Worm (Caenorhabditis elegans) whole organism, L1 larva: ENCODE results near the gene W07G4.5.
A peak's percentile ranks its signal among the peaks of the same experiment; 100 is the strongest.

ENCODE experiments used
- C04F5.9 ChIP-seq: sonication (generic microtip); optimal IDR thresholded peaks from 2 replicates; lab custom pipeline; 2016; ENCODE audit warnings: missing genetic modification characterization, missing compliant biosample characterization
- ceh-8 ChIP-seq: fragments of 200-800 bp; sonication (Bioruptor generic); optimal IDR thresholded peaks from 2 replicates; lab custom pipeline; 2018; ENCODE audit warnings: mild to moderate bottlenecking, missing genetic modification characterization, moderate library complexity, missing compliant biosample characterization
- ceh-82 ChIP-seq, 3 experiments: fragments of 150-350 bp in 1 of 3; sonication (generic microtip) in 2 of 3; optimal IDR thresholded peaks; 2 replicates each; lab custom pipeline; 2014 to 2017; ENCODE audit warnings: missing biosample characterization in 3 of 3, missing genetic modification characterization in 3 of 3
- ceh-90 ChIP-seq: sonication (generic microtip); optimal IDR thresholded peaks from 2 replicates; lab custom pipeline; 2016; ENCODE audit warnings: missing genetic modification characterization, missing compliant biosample characterization
- ces-1 ChIP-seq: fragments of 150-350 bp; optimal IDR thresholded peaks from 2 replicates; lab custom pipeline; 2014; ENCODE audit warnings: missing biosample characterization, missing genetic modification reagents, missing genetic modification characterization
- dpl-1 ChIP-seq, 3 experiments: fragments of 150-350 bp in 2 of 3; sonication (generic microtip) in 1 of 3; optimal IDR thresholded peaks; 2 replicates each; lab custom pipeline; 2014 to 2017; ENCODE audit warnings: missing biosample characterization in 3 of 3, missing genetic modification characterization in 3 of 3, missing genetic modification reagents in 3 of 3
- dsc-1 ChIP-seq: sonication (generic microtip); optimal IDR thresholded peaks from 2 replicates; lab custom pipeline; 2016; ENCODE audit warnings: mild to moderate bottlenecking, missing genetic modification characterization, missing compliant biosample characterization
- efl-1 ChIP-seq, 4 experiments: fragments of 150-350 bp; optimal IDR thresholded peaks in 3 of 4; peaks in 1 of 4; 1 replicate in 1 of 4; 2 replicates in 3 of 4; lab custom pipeline; 2014; ENCODE audit warnings: missing biosample characterization in 2 of 4, missing genetic modification characterization in 2 of 4, missing genetic modification reagents in 2 of 4
- egl-13 ChIP-seq: sonication (generic microtip); optimal IDR thresholded peaks from 2 replicates; lab custom pipeline; 2016; ENCODE audit warnings: missing genotype, missing genetic modification reagents, missing genetic modification characterization, missing compliant biosample characterization
- fkh-4 ChIP-seq: sonication (generic microtip); optimal IDR thresholded peaks from 2 replicates; lab custom pipeline; 2016; ENCODE audit warnings: missing compliant biosample characterization, missing genetic modification characterization, borderline replicate concordance
- hpl-2 ChIP-seq: fragments of 150-350 bp; optimal IDR thresholded peaks from 2 replicates; lab custom pipeline; 2014; ENCODE audit warnings: missing biosample characterization, missing genetic modification reagents, missing genetic modification characterization
- irx-1 ChIP-seq: sonication (generic microtip); optimal IDR thresholded peaks from 2 replicates; lab custom pipeline; 2016; ENCODE audit warnings: missing genetic modification characterization, missing compliant biosample characterization
- lin-13 ChIP-seq: fragments of 150-350 bp; optimal IDR thresholded peaks from 2 replicates; lab custom pipeline; 2014; ENCODE audit warnings: missing biosample characterization, missing genetic modification reagents, missing genetic modification characterization
- lin-14 ChIP-seq: fragments of 200-800 bp; sonication (Bioruptor generic); optimal IDR thresholded peaks from 2 replicates; lab custom pipeline; 2018; ENCODE audit warnings: mild to moderate bottlenecking, missing genetic modification characterization, moderate library complexity, missing compliant biosample characterization
- lin-15B ChIP-seq: fragments of 150-350 bp; sonication (generic microtip); optimal IDR thresholded peaks from 3 replicates; lab custom pipeline; 2014; ENCODE audit warnings: missing biosample characterization, missing genetic modification characterization
- lin-35 ChIP-seq, 2 experiments: fragments of 150-350 bp; optimal IDR thresholded peaks; 2 replicates each; lab custom pipeline; 2014; ENCODE audit warnings: missing biosample characterization in 2 of 2, missing genetic modification characterization in 2 of 2, missing genetic modification reagents in 2 of 2
- lir-3 ChIP-seq: sonication (generic microtip); optimal IDR thresholded peaks from 2 replicates; lab custom pipeline; 2016; ENCODE audit warnings: mild to moderate bottlenecking, missing genetic modification characterization, moderate library complexity, missing compliant biosample characterization; ENCODE audit not compliant: poor library complexity
- mab-9 ChIP-seq: fragments of 200-800 bp; sonication (Bioruptor generic); IDR thresholded peaks from 2 replicates; pipeline ENCODE4 v1.3.6; 2022; ENCODE audit warnings: missing genetic modification reagents, missing genetic modification characterization, missing compliant biosample characterization
- mef-2 ChIP-seq: fragments of 150-350 bp; optimal IDR thresholded peaks from 2 replicates; lab custom pipeline; 2014; ENCODE audit warnings: missing biosample characterization, missing genetic modification characterization
- mep-1 ChIP-seq: fragments of 150-350 bp; optimal IDR thresholded peaks from 2 replicates; lab custom pipeline; 2014; ENCODE audit warnings: missing biosample characterization, missing genetic modification characterization
- nhr-47 ChIP-seq: sonication (generic microtip); optimal IDR thresholded peaks from 2 replicates; lab custom pipeline; 2016; ENCODE audit warnings: mild to moderate bottlenecking, missing genetic modification characterization, moderate library complexity, missing compliant biosample characterization
- nhr-77 ChIP-seq: fragments of 150-350 bp; optimal IDR thresholded peaks from 2 replicates; lab custom pipeline; 2014; ENCODE audit warnings: missing biosample characterization, missing genetic modification characterization
- nhr-84 ChIP-seq: sonication (generic microtip); optimal IDR thresholded peaks from 2 replicates; lab custom pipeline; 2017; ENCODE audit warnings: missing biosample characterization, missing genetic modification characterization
- nhr-85 ChIP-seq: sonication (generic microtip); peaks from one replicate; lab custom pipeline; 2016; ENCODE audit warnings: missing genetic modification characterization, inconsistent platforms, missing compliant biosample characterization
- pag-3 ChIP-seq: sonication (generic microtip); optimal IDR thresholded peaks from 2 replicates; lab custom pipeline; 2017; ENCODE audit warnings: missing genetic modification characterization, mild to moderate bottlenecking, missing compliant biosample characterization, antibody characterized with exemption, borderline replicate concordance; ENCODE audit not compliant: insufficient read depth
- pax-3 ChIP-seq: fragments of 200-800 bp; sonication (Bioruptor generic); optimal IDR thresholded peaks from 2 replicates; lab custom pipeline; 2018; ENCODE audit warnings: mild to moderate bottlenecking, missing genetic modification characterization, moderate library complexity, missing compliant biosample characterization
- pqm-1 ChIP-seq: sonication (generic microtip); optimal IDR thresholded peaks from 3 replicates; lab custom pipeline; 2017; ENCODE audit warnings: missing biosample characterization, missing genetic modification characterization
- rnt-1 ChIP-seq: sonication (generic microtip); optimal IDR thresholded peaks from 2 replicates; lab custom pipeline; 2016; ENCODE audit warnings: mild to moderate bottlenecking, missing genetic modification characterization, moderate library complexity, missing compliant biosample characterization
- snpc-4 ChIP-seq: fragments of 150-350 bp; optimal IDR thresholded peaks from 2 replicates; lab custom pipeline; 2014; ENCODE audit warnings: missing biosample characterization, missing genetic modification characterization
- snu-23 ChIP-seq: sonication (generic microtip); optimal IDR thresholded peaks from 2 replicates; lab custom pipeline; 2016; ENCODE audit warnings: missing genetic modification characterization, missing compliant biosample characterization
- sox-4 ChIP-seq: sonication (generic microtip); optimal IDR thresholded peaks from 2 replicates; lab custom pipeline; 2016; ENCODE audit warnings: missing genetic modification characterization, missing compliant biosample characterization
- tbx-2 ChIP-seq: sonication (generic microtip); optimal IDR thresholded peaks from 2 replicates; lab custom pipeline; 2016; ENCODE audit warnings: missing genetic modification characterization, missing compliant biosample characterization
- unc-130 ChIP-seq: fragments of 150-350 bp; optimal IDR thresholded peaks from 2 replicates; lab custom pipeline; 2017; ENCODE audit warnings: missing biosample characterization, missing genetic modification characterization, inconsistent platforms
- unc-86 ChIP-seq: sonication (generic microtip); optimal IDR thresholded peaks from 2 replicates; lab custom pipeline; 2016; ENCODE audit warnings: missing genetic modification characterization, missing compliant biosample characterization
- zip-4 ChIP-seq: fragments of 200-800 bp; sonication (Bioruptor generic); optimal IDR thresholded peaks from 2 replicates; lab custom pipeline; 2018; ENCODE audit warnings: mild to moderate bottlenecking, missing genetic modification characterization, moderate library complexity, missing compliant biosample characterization
- ztf-4 ChIP-seq: fragments of 150-350 bp; optimal IDR thresholded peaks from 2 replicates; lab custom pipeline; 2014; ENCODE audit warnings: missing biosample characterization, missing genetic modification characterization

Gene W07G4.5

DNA sequence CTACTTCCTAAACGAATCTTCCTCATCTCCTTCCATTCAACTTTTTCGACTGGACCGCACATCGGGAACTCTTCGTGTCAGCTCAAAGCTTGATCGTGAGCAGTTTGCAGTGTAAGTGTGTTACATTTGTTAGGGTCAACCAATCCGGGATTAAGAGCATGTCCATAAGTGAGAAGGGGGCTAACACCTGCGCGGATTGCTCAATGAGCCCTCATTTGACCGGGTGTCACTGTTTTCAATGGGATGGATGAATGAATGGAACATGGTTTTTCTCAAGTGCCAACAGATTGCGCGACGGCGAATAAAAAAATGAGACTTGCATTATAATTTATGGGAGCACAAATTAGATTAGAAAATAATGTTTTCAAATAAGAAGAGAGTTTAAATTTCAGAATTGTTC, 22.5 kb upstream of the W07G4.5 start:
- TF ChIP-seq lin-15B (tag; lab: Kevin White, UChicago) (no peak), ces-1 (GFP tag; lab: Kevin White, UChicago) (no peak), snpc-4 (tag; lab: Kevin White, UChicago) (no peak), lir-3 (tag; lab: Kevin White, UChicago) (no peak), nhr-47 (tag; lab: Kevin White, UChicago) (no peak), ceh-82 (tag; optimal IDR thresholded peaks at IDR 0.05; lab: Kevin White, UChicago) (no peak), nhr-77 (no peak), pag-3 (tag; lab: Kevin White, UChicago) (no peak), lin-13 (GFP tag; lab: Kevin White, UChicago) (no peak), egl-13 (tag; lab: Kevin White, UChicago) (no peak), efl-1 (optimal IDR thresholded peaks at IDR 0.05; lab: Kevin White, UChicago) (no peak), efl-1 (GFP tag; optimal IDR thresholded peaks at IDR 0.05 in 1 of 2; lab: Kevin White, UChicago) (no peak), pqm-1 (tag; lab: Kevin White, UChicago) (no peak), ceh-90 (tag; lab: Kevin White, UChicago) (no peak), nhr-84 (tag; lab: Kevin White, UChicago) (no peak), tbx-2 (tag; lab: Kevin White, UChicago) (no peak), fkh-4 (no peak)

ce11 chrV:13026631-13027299, 21.0 kb upstream of the W07G4.5 start:
- TF ChIP-seq rnt-1: no peak
- peak in 1 of 2 experiments; percentile 20 for TF ChIP-seq lin-35 (GFP tag; optimal IDR thresholded peaks at IDR 0.05; lab: Kevin White, UChicago)
- TF ChIP-seq lin-14 (GFP tag; lab: Kevin White, UChicago): peak; percentile 20
- TF ChIP-seq nhr-85: peak; percentile 10
- TF ChIP-seq, all 84 proteins: peak for 3

DNA sequence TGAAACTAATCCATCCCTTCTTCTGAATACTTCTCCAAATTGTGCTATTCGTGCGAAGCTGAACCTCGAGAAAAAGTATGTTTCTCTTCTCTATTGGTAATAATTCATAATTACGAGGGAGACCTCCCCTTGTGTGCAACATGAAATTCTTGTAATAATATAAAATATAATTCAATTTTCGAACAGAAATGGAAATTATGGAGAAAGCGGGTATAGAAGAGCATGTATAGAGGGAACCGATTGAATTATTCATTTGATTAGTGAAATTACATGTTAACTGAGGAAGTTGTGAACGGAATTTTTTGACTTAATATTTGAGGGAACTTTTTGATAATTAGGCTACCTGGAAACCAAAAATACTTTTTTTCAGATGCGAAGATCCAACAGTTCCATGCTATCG, 18.9 kb upstream of the W07G4.5 start:
- TF ChIP-seq irx-1 (tag; lab: Kevin White, UChicago): no peak
- no peak for TF ChIP-seq pax-3
- TF ChIP-seq nhr-77: no peak
- TF ChIP-seq mab-9 (GFP tag; lab: Robert Waterston, UW): no peak
- no peak for TF ChIP-seq mep-1 (tag; lab: Kevin White, UChicago)
- TF ChIP-seq unc-86 (tag; lab: Kevin White, UChicago): peak; percentile 52
- no peak for TF ChIP-seq rnt-1
- no peak for TF ChIP-seq efl-1 (optimal IDR thresholded peaks at IDR 0.05; lab: Kevin White, UChicago)
- TF ChIP-seq efl-1 (GFP tag; optimal IDR thresholded peaks at IDR 0.05 in 1 of 2; lab: Kevin White, UChicago): peak in 1 of 2 experiments; percentile 58
- no peak for TF ChIP-seq zip-4 (GFP tag; lab: Kevin White, UChicago)
- TF ChIP-seq hpl-2: no peak
- no peak for TF ChIP-seq dpl-1 (GFP tag; optimal IDR thresholded peaks at IDR 0.05; lab: Kevin White, UChicago)
- TF ChIP-seq unc-130 (tag; lab: Kevin White, UChicago): no peak
- TF ChIP-seq, all 84 proteins: peak for 2

- TF ChIP-seq ztf-4 (tag; lab: Kevin White, UChicago): no peak
- no peak for TF ChIP-seq nhr-84 (tag; lab: Kevin White, UChicago)
- TF ChIP-seq C04F5.9 (tag; lab: Kevin White, UChicago): no peak
- no peak for TF ChIP-seq ceh-8 (GFP tag; lab: Kevin White, UChicago)
- TF ChIP-seq snu-23: no peak
- no peak for TF ChIP-seq pax-3
- no peak for TF ChIP-seq sox-4 (tag; lab: Kevin White, UChicago)
- TF ChIP-seq nhr-47 (tag; lab: Kevin White, UChicago): no peak
- TF ChIP-seq lin-13 (GFP tag; lab: Kevin White, UChicago): no peak
- no peak for TF ChIP-seq efl-1 (optimal IDR thresholded peaks at IDR 0.05; lab: Kevin White, UChicago)
- TF ChIP-seq efl-1 (GFP tag; optimal IDR thresholded peaks at IDR 0.05 in 1 of 2; lab: Kevin White, UChicago): no peak
- no peak for TF ChIP-seq mef-2 (tag; lab: Kevin White, UChicago)
- TF ChIP-seq dsc-1 (tag; lab: Kevin White, UChicago): no peak
- no peak for TF ChIP-seq ceh-82 (tag; optimal IDR thresholded peaks at IDR 0.05; lab: Kevin White, UChicago)
These were observed 14.6 kb upstream of the W07G4.5 start, which contains the start of gene W07G4.1 for ce11 chrV:13033223-13033622. Gene W07G4.1 (plus strand): TSS chrV:13033523.
